Worm (Caenorhabditis elegans) whole organism, young adult: ENCODE results near the gene C44C10.15.
A peak's percentile ranks its signal among the peaks of the same experiment; 100 is the strongest.

Source experiments
- B0019.2 ChIP-seq: fragments of 200-800 bp; sonication (Bioruptor generic); conservative IDR thresholded peaks from 2 replicates; pipeline ENCODE4 v1.3.6; 2022; ENCODE audit warnings: missing genetic modification reagents, missing genetic modification characterization, missing compliant biosample characterization
- B0336.3 ChIP-seq: fragments of 200-800 bp; sonication (Bioruptor generic); IDR thresholded peaks from 2 replicates; pipeline ENCODE4 v1.3.6; 2022; ENCODE audit warnings: missing genetic modification characterization, missing compliant biosample characterization
- C17E4.6 ChIP-seq: fragments of 200-800 bp; sonication (Bioruptor generic); IDR thresholded peaks from 2 replicates; pipeline ENCODE4 v1.3.6; 2022; ENCODE audit warnings: missing genetic modification reagents, missing genetic modification characterization, missing compliant biosample characterization
- D2030.7 ChIP-seq: fragments of 200-800 bp; sonication (Bioruptor generic); IDR thresholded peaks from 2 replicates; pipeline ENCODE4 v1.3.6; 2022; ENCODE audit warnings: missing genetic modification reagents, missing genetic modification characterization, missing compliant biosample characterization
- F22D6.2 ChIP-seq: sonication (generic microtip); optimal IDR thresholded peaks from 2 replicates; lab custom pipeline; 2016; ENCODE audit warnings: mild to moderate bottlenecking, missing genetic modification characterization, missing compliant biosample characterization
- F37B4.10 ChIP-seq: fragments of 200-800 bp; sonication (Bioruptor generic); IDR thresholded peaks from 2 replicates; pipeline ENCODE4 v1.3.6; 2022; ENCODE audit warnings: missing genetic modification characterization, missing compliant biosample characterization
- F55B11.4 ChIP-seq: sonication (generic microtip); optimal IDR thresholded peaks from 2 replicates; lab custom pipeline; 2016; ENCODE audit warnings: missing compliant biosample characterization, missing genetic modification characterization, borderline replicate concordance; ENCODE audit not compliant: insufficient read depth
- T26A5.8 ChIP-seq: sonication (generic microtip); optimal IDR thresholded peaks from 2 replicates; lab custom pipeline; 2016; ENCODE audit warnings: missing genetic modification characterization, missing compliant biosample characterization
- Y53F4B.3 ChIP-seq: fragments of 200-800 bp; sonication (Bioruptor generic); IDR thresholded peaks from 2 replicates; pipeline ENCODE4 v1.3.6; 2022; ENCODE audit warnings: missing genetic modification reagents, missing genetic modification characterization, missing compliant biosample characterization
- Y53G8AR.9 ChIP-seq: fragments of 200-800 bp; sonication (Bioruptor generic); conservative IDR thresholded peaks from 2 replicates; pipeline ENCODE4 v1.3.6; 2022; ENCODE audit warnings: missing genetic modification reagents, missing genetic modification characterization, missing compliant biosample characterization
- akir-1 ChIP-seq: fragments of 200-800 bp; sonication (Bioruptor generic); optimal IDR thresholded peaks from 2 replicates; lab custom pipeline; 2018; ENCODE audit warnings: mild to moderate bottlenecking, missing genetic modification characterization, moderate library complexity, missing compliant biosample characterization
- atf-7 ChIP-seq: sonication (generic microtip); optimal IDR thresholded peaks from 2 replicates; lab custom pipeline; 2017; ENCODE audit warnings: mild to moderate bottlenecking, missing genetic modification characterization, missing compliant biosample characterization
- ccch-3 ChIP-seq: fragments of 200-800 bp; sonication (Bioruptor generic); optimal IDR thresholded peaks from 2 replicates; lab custom pipeline; 2018; ENCODE audit warnings: mild to moderate bottlenecking, missing genetic modification characterization, missing compliant biosample characterization
- cebp-1 ChIP-seq, 2 experiments: fragments of 200-800 bp in 1 of 2; sonication (Bioruptor generic) in 1 of 2; sonication (generic microtip) in 1 of 2; IDR thresholded peaks in 1 of 2; optimal IDR thresholded peaks in 1 of 2; 2 replicates each; pipeline versions ENCODE4 v1.3.6 to Lab custom; 2017 to 2022; ENCODE audit warnings: missing compliant biosample characterization in 2 of 2, missing genetic modification characterization in 2 of 2, mild to moderate bottlenecking in 1 of 2, missing genetic modification reagents in 1 of 2, moderate library complexity in 1 of 2
- dox-1 ChIP-seq: fragments of 200-800 bp; sonication (Bioruptor generic); IDR thresholded peaks from 2 replicates; pipeline ENCODE4 v1.3.6; 2022; ENCODE audit warnings: missing genetic modification reagents, missing genetic modification characterization, missing compliant biosample characterization
- egl-18 ChIP-seq: fragments of 200-800 bp; sonication (Bioruptor generic); IDR thresholded peaks from 2 replicates; pipeline ENCODE4 v1.3.6; 2022; ENCODE audit warnings: missing genetic modification reagents, missing genetic modification characterization, missing compliant biosample characterization
- ets-4 ChIP-seq: fragments of 200-800 bp; sonication (Bioruptor generic); optimal IDR thresholded peaks from 2 replicates; lab custom pipeline; 2018; ENCODE audit warnings: mild to moderate bottlenecking, missing genetic modification characterization, missing compliant biosample characterization
- hlh-26 ChIP-seq: fragments of 200-800 bp; sonication (Bioruptor generic); conservative IDR thresholded peaks from 2 replicates; pipeline ENCODE4 v1.3.6; 2022; ENCODE audit warnings: missing genetic modification reagents, missing genetic modification characterization, missing compliant biosample characterization
- hsf-1 ChIP-seq: fragments of 200-800 bp; sonication (Bioruptor generic); IDR thresholded peaks from 2 replicates; pipeline ENCODE4 v1.3.6; 2022; ENCODE audit warnings: missing genetic modification reagents, missing genetic modification characterization, missing compliant biosample characterization
- let-607 ChIP-seq, 2 experiments: fragments of 200-800 bp in 1 of 2; sonication (Bioruptor generic) in 1 of 2; sonication (generic microtip) in 1 of 2; optimal IDR thresholded peaks; 2 replicates each; lab custom pipeline; 2016 to 2018; ENCODE audit warnings: mild to moderate bottlenecking in 2 of 2, missing compliant biosample characterization in 2 of 2, missing genetic modification characterization in 2 of 2, moderate library complexity in 2 of 2, missing genotype in 1 of 2
- lin-40 ChIP-seq: sonication (generic microtip); optimal IDR thresholded peaks from 2 replicates; lab custom pipeline; 2016; ENCODE audit warnings: missing genetic modification characterization, mild to moderate bottlenecking, missing compliant biosample characterization, missing genotype, missing genetic modification reagents
- madf-6 ChIP-seq: fragments of 200-800 bp; sonication (Bioruptor generic); IDR thresholded peaks from 2 replicates; pipeline ENCODE4 v1.3.6; 2022; ENCODE audit warnings: missing genetic modification reagents, missing genetic modification characterization, missing compliant biosample characterization
- mcd-1 ChIP-seq: fragments of 200-800 bp; sonication (Bioruptor generic); IDR thresholded peaks from 2 replicates; pipeline ENCODE4 v1.3.6; 2022; ENCODE audit warnings: missing genetic modification reagents, missing genetic modification characterization, missing compliant biosample characterization
- nhr-120 ChIP-seq: fragments of 200-800 bp; sonication (Bioruptor generic); IDR thresholded peaks from 2 replicates; pipeline ENCODE4 v1.3.6; 2022; ENCODE audit warnings: missing genetic modification characterization, missing compliant biosample characterization
- nhr-27 ChIP-seq: fragments of 200-800 bp; sonication (Bioruptor generic); optimal IDR thresholded peaks from 2 replicates; lab custom pipeline; 2018; ENCODE audit warnings: mild to moderate bottlenecking, missing genetic modification characterization, moderate library complexity, missing compliant biosample characterization
- nhr-80 ChIP-seq: sonication (generic microtip); optimal IDR thresholded peaks from 2 replicates; lab custom pipeline; 2016; ENCODE audit warnings: missing genetic modification characterization, missing compliant biosample characterization
- pbrm-1 ChIP-seq: fragments of 200-800 bp; sonication (Bioruptor generic); IDR thresholded peaks from 2 replicates; pipeline ENCODE4 v1.3.6; 2022; ENCODE audit warnings: missing genetic modification reagents, missing genetic modification characterization, missing compliant biosample characterization
- rcor-1 ChIP-seq: fragments of 200-800 bp; sonication (Bioruptor generic); IDR thresholded peaks from 2 replicates; pipeline ENCODE4 v1.3.6; 2022; ENCODE audit warnings: missing genetic modification reagents, missing genetic modification characterization, missing compliant biosample characterization
- snpc-3.4 ChIP-seq: sonication (generic microtip); optimal IDR thresholded peaks from 2 replicates; lab custom pipeline; 2017; ENCODE audit warnings: missing genetic modification characterization, mild to moderate bottlenecking, missing compliant biosample characterization, antibody characterized with exemption, moderate library complexity, missing genotype, missing genetic modification reagents
- unc-130 ChIP-seq: sonication (generic microtip); optimal IDR thresholded peaks from 2 replicates; lab custom pipeline; 2016; ENCODE audit warnings: missing genetic modification reagents, missing genetic modification characterization, missing compliant biosample characterization
- unc-62 ChIP-seq: fragments of 150-350 bp; optimal IDR thresholded peaks from 2 replicates; lab custom pipeline; 2014; ENCODE audit warnings: missing biosample characterization, missing genetic modification reagents, missing genetic modification characterization
- zfh-2 ChIP-seq: fragments of 200-800 bp; sonication (Bioruptor generic); conservative IDR thresholded peaks from 2 replicates; pipeline ENCODE4 v1.3.6; 2022; ENCODE audit warnings: missing genetic modification reagents, missing genetic modification characterization, missing compliant biosample characterization

C44C10.15 gene

ce11 chrX:11687836-11688319 lies 12.3 kb downstream of the C44C10.15 start, which contains the start of gene C44C10.7:
C44C10.7 (minus strand) TSS chrX:11688269.
- TF ChIP-seq zfh-2 (GFP tag; lab: Robert Waterston, UW), result no peak
- TF ChIP-seq unc-62 (GFP tag; lab: Kevin White, UChicago), result no peak
- TF ChIP-seq rcor-1 (GFP tag; lab: Robert Waterston, UW), result no peak
- TF ChIP-seq T26A5.8 (tag; lab: Kevin White, UChicago), result no peak
- no peak for TF ChIP-seq lin-40
- no peak for TF ChIP-seq akir-1 (GFP tag; lab: Kevin White, UChicago)
- TF ChIP-seq pbrm-1 (GFP tag; lab: Robert Waterston, UW), result no peak
- no peak for TF ChIP-seq F37B4.10 (GFP tag; lab: Robert Waterston, UW)
- no peak for TF ChIP-seq hsf-1 (GFP tag; lab: Robert Waterston, UW)
- TF ChIP-seq nhr-120 (GFP tag; lab: Robert Waterston, UW), result no peak
- TF ChIP-seq F55B11.4 (tag; lab: Kevin White, UChicago), result no peak

ce11 chrX:11684261-11684660 lies 15.9 kb downstream of the C44C10.15 start, which contains the start of gene hnd-1:
hnd-1 (plus strand) TSS chrX:11684561.
- no peak for TF ChIP-seq snpc-3.4 (tag; lab: Kevin White, UChicago)
- no peak for TF ChIP-seq F22D6.2
- no peak for TF ChIP-seq nhr-27 (tag; lab: Kevin White, UChicago)
- TF ChIP-seq madf-6, result no peak
- TF ChIP-seq B0336.3 (GFP tag; lab: Robert Waterston, UW), result no peak
- no peak for TF ChIP-seq ccch-3
- TF ChIP-seq mcd-1, result no peak
- TF ChIP-seq let-607 (tag; optimal IDR thresholded peaks at IDR 0.05; lab: Kevin White, UChicago), result no peak
- no peak for TF ChIP-seq D2030.7 (GFP tag; lab: Robert Waterston, UW)
- no peak for TF ChIP-seq unc-130 (GFP tag; lab: Kevin White, UChicago)
- TF ChIP-seq nhr-120 (GFP tag; lab: Robert Waterston, UW), result no peak
- no peak for TF ChIP-seq Y53F4B.3
- no peak for TF ChIP-seq egl-18 (GFP tag; lab: Robert Waterston, UW)

DNA sequence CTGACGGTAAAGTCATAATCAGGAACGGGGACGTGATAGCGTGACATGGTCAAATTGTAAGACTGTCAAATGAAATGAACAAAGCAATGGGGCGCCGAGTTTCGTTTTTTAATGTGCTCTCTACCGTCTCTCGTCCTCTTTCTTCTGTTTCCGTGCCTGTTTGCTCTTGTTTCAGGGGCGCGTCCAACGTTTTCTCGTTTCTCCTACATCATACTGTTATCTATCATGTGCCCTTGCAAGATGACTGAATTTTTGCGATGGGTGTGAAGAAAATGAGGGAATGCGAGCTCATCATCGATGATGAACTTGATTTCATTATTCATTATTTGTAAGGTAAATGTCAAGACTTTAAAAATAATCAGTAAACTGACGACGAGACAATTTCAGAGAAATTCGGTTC lies 19.3 kb downstream of the C44C10.15 start, which contains the start of gene T04F8.7:
Gene T04F8.7, minus strand, starts transcription at position 130 of the 400 bp plus-strand sequence.
- TF ChIP-seq cebp-1 (GFP tag; IDR thresholded peaks at IDR 0.05; lab: Robert Waterston, UW) (no peak), cebp-1 (tag; optimal IDR thresholded peaks at IDR 0.05; lab: Kevin White, UChicago) (no peak), hlh-26 (no peak), pbrm-1 (GFP tag; lab: Robert Waterston, UW) (no peak), dox-1 (GFP tag; lab: Robert Waterston, UW) (peak; percentile 66), ets-4 (GFP tag; lab: Kevin White, UChicago) (peak; percentile 49), atf-7 (tag; lab: Kevin White, UChicago) (peak; percentile 61), C17E4.6 (GFP tag; lab: Robert Waterston, UW) (no peak), nhr-80 (tag; lab: Kevin White, UChicago) (peak; percentile 99), Y53G8AR.9 (GFP tag; lab: Robert Waterston, UW) (0 out of 2 replicates have a peak, but pooled peaks have one; percentile 22), unc-62 (GFP tag; lab: Kevin White, UChicago) (peak; percentile 28), B0019.2 (GFP tag; lab: Robert Waterston, UW) (no peak), let-607 (tag; optimal IDR thresholded peaks at IDR 0.05; lab: Kevin White, UChicago) (peak in 1 of 2 experiments; percentile 69)
